Fruit fly (Drosophila melanogaster) ovary, adult (tissue): ENCODE results near the gene mus81.

Experiments
- CG17801 ChIP-seq: fragments of 200-800 bp; optimal IDR thresholded peaks from 2 replicates; lab custom pipeline; 2019; ENCODE audit warnings: missing biosample characterization, mild to moderate bottlenecking, missing genetic modification characterization, moderate library complexity; ENCODE audit not compliant: partially characterized antibody

mus81 gene

DNA sequence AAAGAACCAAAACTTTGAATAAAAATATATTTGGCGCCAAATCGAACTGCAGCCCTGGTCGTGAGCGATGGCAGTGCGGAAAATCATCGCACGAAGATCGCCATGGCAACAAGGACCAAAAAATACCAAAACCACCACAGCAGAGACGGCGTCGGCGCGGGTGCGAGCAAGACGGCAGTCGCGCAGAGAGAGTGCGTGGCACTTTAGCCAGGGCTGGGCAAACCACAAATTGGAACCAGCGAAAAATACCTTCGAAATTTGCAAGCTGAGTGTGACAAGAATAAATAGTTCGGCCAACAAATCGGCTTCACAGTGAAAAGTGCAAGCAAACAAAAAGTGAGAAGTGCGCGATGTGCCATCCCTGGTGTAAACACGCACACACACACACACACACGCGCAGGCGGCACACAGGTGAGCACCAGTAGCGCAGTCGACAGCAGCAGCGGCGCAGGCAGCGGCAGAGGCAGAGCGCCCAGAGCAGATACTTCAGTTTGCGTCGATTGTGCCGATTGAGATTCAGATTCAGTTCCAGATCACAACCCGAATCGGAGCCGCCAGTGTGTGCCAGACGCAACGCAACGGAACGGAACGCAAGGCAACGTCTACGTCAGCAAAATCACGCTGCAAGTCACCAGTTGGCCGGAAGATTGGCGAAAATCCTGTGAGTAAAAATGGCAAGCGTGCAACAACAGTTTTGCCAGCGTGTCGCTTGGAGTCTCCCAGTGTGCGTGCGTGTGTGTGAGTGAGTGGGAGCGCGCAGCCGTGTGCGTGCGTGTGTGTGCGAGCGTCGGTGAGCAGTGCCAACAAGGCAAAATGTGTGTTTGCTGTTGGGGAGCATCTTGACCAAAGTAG, 5.6 kb upstream of the mus81 start, which contains the start of gene TRAM:
TSS of gene TRAM (plus strand) at position 184 of the 852 bp plus-strand sequence.
- peak; percentile 95 for TF ChIP-seq CG17801

DNA sequence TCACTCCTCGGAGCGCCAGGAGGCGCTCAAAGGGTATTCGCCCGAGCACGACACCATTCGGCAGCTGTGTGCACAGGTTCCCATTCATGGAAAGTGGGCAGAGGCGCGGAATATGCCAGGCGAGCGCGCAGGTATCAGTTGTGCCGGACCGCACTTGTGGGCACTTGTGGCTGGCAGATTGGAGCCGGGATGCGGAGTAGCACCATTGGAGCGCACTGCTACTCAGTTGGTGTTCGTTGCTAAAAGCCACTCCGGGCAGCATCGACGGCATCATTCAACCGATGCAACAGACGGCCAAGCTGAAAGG, 5.0 kb upstream of the mus81 start:
- TF ChIP-seq CG17801 = no peak

DNA sequence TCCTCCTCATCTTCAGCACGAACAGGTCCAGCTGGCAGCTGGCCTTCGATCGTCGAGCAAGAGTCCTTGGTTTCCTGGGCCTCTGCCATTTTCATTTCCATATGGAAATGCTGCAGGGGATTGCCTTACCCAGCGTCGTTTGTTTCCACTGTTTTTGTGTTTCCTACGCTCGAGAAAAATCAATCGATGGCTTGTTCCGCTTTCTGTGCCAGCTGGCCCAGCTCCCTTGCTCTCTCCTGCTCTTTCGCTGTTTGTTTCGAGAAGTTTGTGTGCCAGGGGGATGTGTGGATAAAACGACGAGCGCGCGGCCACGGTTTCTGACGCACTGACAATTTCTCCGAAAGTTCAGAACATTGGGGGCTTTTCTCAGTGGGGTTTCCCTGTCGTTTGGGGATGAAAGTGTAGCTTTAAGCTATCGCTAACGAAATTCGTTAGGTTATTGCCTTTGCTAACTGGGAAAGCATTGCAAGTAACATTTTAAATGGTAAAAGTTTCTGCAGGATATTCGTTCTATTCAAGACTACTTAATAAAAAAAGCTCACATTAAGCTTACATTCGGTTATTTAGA, 4.7 kb downstream of the mus81 start, which contains the start of gene CG3703:
TSS of gene CG3703 (minus strand) at position 328 of the 568 bp plus-strand sequence.
- no peak for TF ChIP-seq CG17801

DNA sequence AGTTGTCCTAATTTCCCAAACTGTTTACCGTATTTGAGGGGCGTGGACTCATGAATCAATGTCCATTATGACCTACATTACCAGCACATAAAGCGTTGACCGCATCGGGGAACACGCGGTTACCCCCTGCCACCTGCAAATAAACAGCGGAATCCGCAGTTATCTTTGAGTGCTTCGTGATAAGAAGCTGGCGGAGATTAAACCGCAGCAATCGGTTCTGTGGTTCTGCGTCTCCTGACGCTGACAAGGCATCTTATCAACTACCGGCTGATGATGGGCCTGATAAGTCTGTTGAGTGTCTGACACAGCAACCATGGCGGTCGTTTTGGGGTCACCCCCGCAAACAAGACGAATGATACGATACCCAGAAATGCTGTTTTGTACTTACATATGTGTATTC, 5.3 kb downstream of the mus81 start:
- no peak for TF ChIP-seq CG17801

DNA sequence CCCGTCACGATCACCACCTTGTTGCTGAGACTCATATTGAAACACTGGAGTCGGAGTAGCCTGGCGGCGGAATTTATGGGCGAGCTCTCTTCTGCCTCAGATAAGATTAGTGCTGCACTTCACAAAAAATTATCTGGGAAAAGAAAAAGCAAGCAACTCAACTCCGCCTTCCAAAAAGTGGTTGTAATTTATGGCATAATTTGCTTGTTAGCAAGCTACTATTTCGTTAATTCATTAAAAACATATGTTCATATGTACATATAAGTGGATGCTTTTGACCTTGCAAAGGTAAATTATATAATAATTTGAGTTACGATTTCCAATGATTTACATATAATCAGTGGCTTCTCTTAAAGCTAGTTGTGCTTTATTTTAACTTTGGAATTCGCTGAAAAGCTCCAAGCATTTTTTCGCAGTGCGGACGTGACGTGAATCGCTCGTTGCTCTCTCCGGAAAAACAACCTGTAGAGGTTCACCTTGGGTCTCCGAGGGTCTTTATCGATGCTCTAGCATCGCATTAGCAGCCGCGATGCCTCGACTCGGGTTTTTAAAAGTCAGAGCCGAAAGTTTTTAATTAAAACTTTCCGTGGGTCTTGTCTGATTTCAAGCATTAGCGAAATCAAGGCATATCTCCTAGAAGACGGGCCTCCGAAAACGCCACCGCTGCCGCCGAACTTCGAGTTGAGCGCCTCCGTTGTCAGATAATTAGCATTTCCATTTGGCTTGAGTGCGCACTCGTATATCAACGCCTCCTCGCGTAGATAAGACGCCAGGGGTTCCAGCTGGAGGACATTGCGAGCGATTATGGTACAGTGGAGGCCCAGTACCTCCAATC, 6.8 kb downstream of the mus81 start, which contains the start of gene CG3699:
TSS of gene CG3699 (minus strand) at position 51 of the 835 bp plus-strand sequence.
- no peak for TF ChIP-seq CG17801

DNA sequence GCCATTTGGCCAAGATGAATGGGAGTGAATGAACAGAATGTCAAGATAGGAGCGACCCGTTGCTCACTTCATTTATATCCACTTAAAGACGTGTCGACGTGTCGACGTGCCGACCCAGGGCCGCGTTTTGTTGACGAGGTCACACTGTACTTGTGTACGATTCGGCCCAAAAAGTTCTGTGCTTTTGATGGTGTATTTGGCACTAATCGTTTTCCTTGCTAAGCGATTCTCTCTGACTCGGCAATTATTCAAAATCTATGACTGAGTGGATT, 7.3 kb downstream of the mus81 start:
- TF ChIP-seq CG17801 = no peak

DNA sequence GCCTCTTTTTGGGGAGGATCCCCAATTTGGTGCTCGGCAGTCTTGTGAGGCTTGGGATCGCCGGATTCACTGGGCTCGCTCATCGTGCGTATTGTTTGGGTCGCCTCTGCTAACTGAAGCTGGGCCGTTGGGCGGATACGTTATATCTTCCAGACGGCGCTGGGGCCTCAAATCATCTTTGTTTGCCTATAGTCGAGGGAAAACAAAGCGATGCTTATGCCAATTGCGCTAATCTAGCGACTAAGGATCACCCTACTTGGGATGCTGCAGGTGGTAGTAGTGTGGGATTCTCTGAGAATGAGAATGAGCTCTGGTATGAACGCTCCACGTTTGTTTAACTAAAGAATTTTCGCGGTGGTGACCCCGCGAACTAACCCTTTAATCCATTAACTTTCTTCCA, 10.9 kb downstream of the mus81 start, which contains the start of gene CG3690:
TSS of gene CG3690 (minus strand) at position 101 of the 400 bp plus-strand sequence.
- no peak for TF ChIP-seq CG17801

DNA sequence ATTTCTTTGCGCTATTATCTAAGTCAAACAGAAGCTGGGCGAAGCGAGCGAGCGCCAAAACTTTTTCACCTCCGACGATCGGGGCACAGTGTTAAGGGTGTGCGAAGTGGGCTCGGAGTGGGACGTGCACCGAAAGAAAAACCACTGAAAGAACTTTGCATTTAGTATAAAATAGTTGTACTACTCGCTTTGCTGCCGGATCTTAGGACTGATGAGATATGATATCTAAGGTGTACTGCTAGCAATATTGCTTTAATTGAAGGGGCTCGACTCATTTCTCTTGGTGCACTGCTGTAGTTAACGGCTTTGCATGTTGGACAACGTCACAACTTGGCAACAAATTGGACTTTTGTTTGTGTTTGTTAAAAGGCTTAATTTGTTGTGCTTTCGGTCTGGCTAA, 12.9 kb downstream of the mus81 start:
- no peak for TF ChIP-seq CG17801

- no peak for TF ChIP-seq CG17801
These were observed 15.0 kb downstream of the mus81 start for dm6 chrX:955873-956272.

- no peak for TF ChIP-seq CG17801
These were observed 23.1 kb downstream of the mus81 start for dm6 chrX:964012-964411.

- TF ChIP-seq CG17801 = no peak
These were observed 25.9 kb downstream of the mus81 start for dm6 chrX:966818-967217.

- TF ChIP-seq CG17801 = no peak
These were observed 45.0 kb downstream of the mus81 start for dm6 chrX:985911-986310.

dm6 chrX:990218-990617, 49.3 kb downstream of the mus81 start, which contains the start of gene CG18823:
Gene CG18823, plus strand, starts transcription at chrX:990518.
- no peak for TF ChIP-seq CG17801
